Fruit fly (Drosophila melanogaster): ENCODE measurements around the gene CG7453.

Gene CG7453

dm6 chrX:19220415-19220814, 40.4 kb downstream of the CG7453 start, which contains the start of gene CG7884 (continued):
- TF ChIP-seq CG34422 (GFP tag; IDR thresholded peaks at IDR 0.05) = 0 out of 3 replicates have a peak, but pooled peaks have one; percentile 56
- TF ChIP-seq CG11456 (GFP tag; IDR thresholded peaks at IDR 0.05) = no peak
- TF ChIP-seq grn (GFP tag; optimal IDR thresholded peaks at IDR 0.05) = peak; percentile 49
- TF ChIP-seq Med (GFP tag) = peak; percentile 39
- TF ChIP-seq Deaf1 (tag; optimal IDR thresholded peaks at IDR 0.05) = peak; percentile 7
- TF ChIP-seq Sry-β (GFP tag; optimal IDR thresholded peaks at IDR 0.05) = no peak
- no peak for TF ChIP-seq ham (GFP tag; IDR thresholded peaks at IDR 0.05)
- no peak for TF ChIP-seq CG4282 (GFP tag; optimal IDR thresholded peaks at IDR 0.05)
- TF ChIP-seq nom (GFP tag; optimal IDR thresholded peaks at IDR 0.05) = peak; percentile 24
- 0 out of 2 replicates have a peak, but pooled peaks have one; percentile 23 for TF ChIP-seq Xrp1 (GFP tag; IDR thresholded peaks at IDR 0.05)
- TF ChIP-seq CG3995 (GFP tag; optimal IDR thresholded peaks at IDR 0.05) = no peak
- no peak for TF ChIP-seq ken (GFP tag; IDR thresholded peaks at IDR 0.05)
- no peak for TF ChIP-seq Spps (tag; optimal IDR thresholded peaks at IDR 0.05)
- TF ChIP-seq hth (optimal IDR thresholded peaks at IDR 0.05) = no peak
- TF ChIP-seq chinmo (GFP tag; IDR thresholded peaks at IDR 0.05; ENCODE audit: partially characterized antibody) = no peak
- no peak for TF ChIP-seq CG9817 (tag; optimal IDR thresholded peaks at IDR 0.05)
- no peak for TF ChIP-seq CG11093 (GFP tag; IDR thresholded peaks at IDR 0.05)
- peak; percentile 14 for TF ChIP-seq Blimp-1 (GFP tag; optimal IDR thresholded peaks at IDR 0.05)
- peak; percentile 7 for TF ChIP-seq CG17829 (tag; optimal IDR thresholded peaks at IDR 0.05)
- TF ChIP-seq crp (GFP tag; optimal IDR thresholded peaks at IDR 0.05) = no peak
- TF ChIP-seq zfh1 (GFP tag; IDR thresholded peaks at IDR 0.05) = 0 out of 3 replicates have a peak, but pooled peaks have one; percentile 38
- peak; percentile 43; the same call in 1 of the 4 replicates for TF ChIP-seq Dll (GFP tag; IDR thresholded peaks at IDR 0.05; ENCODE audit: partially characterized antibody)
- 0 out of 3 replicates have a peak, but pooled peaks have one; percentile 11 for TF ChIP-seq CG14860 (GFP tag; IDR thresholded peaks at IDR 0.05; ENCODE audit: partially characterized antibody)
- no peak for TF ChIP-seq CG13123 (GFP tag; optimal IDR thresholded peaks at IDR 0.05)
- TF ChIP-seq CG15479 (GFP tag; optimal IDR thresholded peaks at IDR 0.05) = peak; percentile 96

dm6 chrX:19220963-19221572, 41.1 kb downstream of the CG7453 start:
- TF ChIP-seq seq (GFP tag; IDR thresholded peaks at IDR 0.05) = no peak
- peak; percentile 76 for TF ChIP-seq CG17385 (GFP tag; optimal IDR thresholded peaks at IDR 0.05)
- TF ChIP-seq twi (tag; optimal IDR thresholded peaks at IDR 0.05) = peak; percentile 34
- TF ChIP-seq prd (optimal IDR thresholded peaks at IDR 0.05) = no peak
- peak; percentile 13; the same call in 1 of the 3 replicates for TF ChIP-seq prd (GFP tag; IDR thresholded peaks at IDR 0.05)
- TF ChIP-seq crol (GFP tag; IDR thresholded peaks at IDR 0.05) = peak; percentile 46; the same call in 1 of the 2 replicates
- peak; percentile 97 for TF ChIP-seq Blimp-1 (GFP tag; optimal IDR thresholded peaks at IDR 0.05)
- TF ChIP-seq tll (GFP tag; optimal IDR thresholded peaks at IDR 0.05) = peak in 1 of 2 experiments; percentile 18
- peak; percentile 88 for TF ChIP-seq cad (GFP tag; optimal IDR thresholded peaks at IDR 0.05)
- TF ChIP-seq disco-r (GFP tag; optimal IDR thresholded peaks at IDR 0.05) = no peak
- no peak for TF ChIP-seq CG16779 (GFP tag; IDR thresholded peaks at IDR 0.05)
- peak; percentile 11; the same call in 1 of the 3 replicates for TF ChIP-seq CG6791 (GFP tag; IDR thresholded peaks at IDR 0.05; ENCODE audit: partially characterized antibody)
- no peak for TF ChIP-seq CG11723 (GFP tag; optimal IDR thresholded peaks at IDR 0.05)
- peak in 1 of 3 experiments; percentile 10 for TF ChIP-seq Stat92E (GFP tag; optimal IDR thresholded peaks at IDR 0.05)
- peak; percentile 55 for TF ChIP-seq zen (tag; optimal IDR thresholded peaks at IDR 0.05)
- TF ChIP-seq CG7357 (GFP tag; IDR thresholded peaks at IDR 0.05) = no peak
- TF ChIP-seq grn (GFP tag; optimal IDR thresholded peaks at IDR 0.05) = peak; percentile 26
- no peak for TF ChIP-seq lbe (GFP tag; optimal IDR thresholded peaks at IDR 0.05)
- no peak for TF ChIP-seq ken (GFP tag; IDR thresholded peaks at IDR 0.05)
- TF ChIP-seq CG33557 (GFP tag; optimal IDR thresholded peaks at IDR 0.05) = peak; percentile 22
- TF ChIP-seq CG4707 (GFP tag; optimal IDR thresholded peaks at IDR 0.05) = no peak
- TF ChIP-seq crc (GFP tag; optimal IDR thresholded peaks at IDR 0.05) = no peak
- peak; percentile 35 for TF ChIP-seq kni (GFP tag; optimal IDR thresholded peaks at IDR 0.05)
- TF ChIP-seq Ets65A (GFP tag) = no peak
- no peak for TF ChIP-seq unc-4 (GFP tag; IDR thresholded peaks at IDR 0.05; ENCODE audit: partially characterized antibody)
- no peak for TF ChIP-seq CG14014 (GFP tag; IDR thresholded peaks at IDR 0.05)
- TF ChIP-seq D19B (GFP tag; optimal IDR thresholded peaks at IDR 0.05) = no peak
